Worm (Caenorhabditis elegans) whole organism, young adult: ENCODE data around the gene hphd-1.
"Not testable (repeated sequence)": the region's sequence is repeated elsewhere in the genome, so short reads cannot be mapped to it uniquely, and the experiment has no call there.

Source experiments
- F52B5.7 ChIP-seq: sonication (generic microtip); optimal IDR thresholded peaks from 2 replicates; lab custom pipeline; 2016; ENCODE audit warnings: mild to moderate bottlenecking, missing genetic modification characterization, missing compliant biosample characterization
- F57C9.4 ChIP-seq: sonication (generic microtip); optimal IDR thresholded peaks from 2 replicates; lab custom pipeline; 2017; ENCODE audit warnings: mild to moderate bottlenecking, missing genetic modification characterization, missing compliant biosample characterization
- T26A5.8 ChIP-seq: sonication (generic microtip); optimal IDR thresholded peaks from 2 replicates; lab custom pipeline; 2016; ENCODE audit warnings: missing genetic modification characterization, missing compliant biosample characterization
- Y56A3A.18 ChIP-seq: fragments of 200-800 bp; sonication (Bioruptor generic); IDR thresholded peaks from 2 replicates; pipeline ENCODE4 v1.3.6; 2022; ENCODE audit warnings: missing genetic modification reagents, missing genetic modification characterization, missing compliant biosample characterization
- Y95B8A.8 ChIP-seq: fragments of 200-800 bp; sonication (Bioruptor generic); IDR thresholded peaks from 2 replicates; pipeline ENCODE4 v1.3.6; 2022; ENCODE audit warnings: missing genetic modification reagents, missing genetic modification characterization, missing compliant biosample characterization
- atf-7 ChIP-seq: sonication (generic microtip); optimal IDR thresholded peaks from 2 replicates; lab custom pipeline; 2017; ENCODE audit warnings: mild to moderate bottlenecking, missing genetic modification characterization, missing compliant biosample characterization
- ceh-40 ChIP-seq: fragments of 200-800 bp; sonication (Bioruptor generic); IDR thresholded peaks from 2 replicates; pipeline ENCODE4 v1.3.6; 2022; ENCODE audit warnings: missing genetic modification characterization, missing compliant biosample characterization
- ceh-58 ChIP-seq: fragments of 200-800 bp; sonication (Bioruptor generic); IDR thresholded peaks from 2 replicates; pipeline ENCODE4 v1.3.6; 2022; ENCODE audit warnings: missing genetic modification characterization, missing compliant biosample characterization
- die-1 ChIP-seq: sonication (generic microtip); optimal IDR thresholded peaks from 2 replicates; lab custom pipeline; 2016; ENCODE audit warnings: missing genotype, mild to moderate bottlenecking, missing genetic modification characterization, missing compliant biosample characterization
- ekl-4 ChIP-seq: fragments of 200-800 bp; sonication (Bioruptor generic); IDR thresholded peaks from 2 replicates; pipeline ENCODE4 v1.3.6; 2022; ENCODE audit warnings: missing genetic modification reagents, missing genetic modification characterization, missing compliant biosample characterization
- hmg-1.2 ChIP-seq: fragments of 200-800 bp; sonication (Bioruptor generic); IDR thresholded peaks from 2 replicates; pipeline ENCODE4 v1.3.6; 2022; ENCODE audit warnings: missing genetic modification reagents, missing genetic modification characterization, missing compliant biosample characterization
- hrde-1 ChIP-seq: sonication (generic microtip); optimal IDR thresholded peaks from 2 replicates; lab custom pipeline; 2016; ENCODE audit warnings: missing genetic modification characterization, mild to moderate bottlenecking, missing compliant biosample characterization, moderate library complexity, missing genotype, missing genetic modification reagents, borderline replicate concordance
- let-526 ChIP-seq: fragments of 200-800 bp; sonication (Bioruptor generic); IDR thresholded peaks from 2 replicates; pipeline ENCODE4 v1.3.6; 2022; ENCODE audit warnings: missing genetic modification reagents, missing genetic modification characterization, missing compliant biosample characterization
- lin-26 ChIP-seq: fragments of 200-800 bp; sonication (Bioruptor generic); IDR thresholded peaks from 2 replicates; pipeline ENCODE4 v1.3.6; 2022; ENCODE audit warnings: missing genetic modification reagents, missing genetic modification characterization, missing compliant biosample characterization
- lin-40 ChIP-seq: sonication (generic microtip); optimal IDR thresholded peaks from 2 replicates; lab custom pipeline; 2016; ENCODE audit warnings: missing genetic modification characterization, mild to moderate bottlenecking, missing compliant biosample characterization, missing genotype, missing genetic modification reagents
- lin-54 ChIP-seq: fragments of 200-800 bp; sonication (Bioruptor generic); optimal IDR thresholded peaks from 2 replicates; lab custom pipeline; 2018; ENCODE audit warnings: mild to moderate bottlenecking, missing genetic modification characterization, missing compliant biosample characterization
- madf-3 ChIP-seq: fragments of 200-800 bp; sonication (Bioruptor generic); IDR thresholded peaks from 2 replicates; pipeline ENCODE4 v1.3.6; 2022; ENCODE audit warnings: missing genetic modification reagents, missing genetic modification characterization, missing compliant biosample characterization
- mel-28 ChIP-seq: sonication (generic microtip); optimal IDR thresholded peaks from 2 replicates; lab custom pipeline; 2016; ENCODE audit warnings: borderline replicate concordance, mild to moderate bottlenecking, missing genetic modification characterization, missing compliant biosample characterization
- mes-4 ChIP-seq: sonication (generic microtip); optimal IDR thresholded peaks from 2 replicates; lab custom pipeline; 2016; ENCODE audit warnings: missing genotype, missing genetic modification characterization, missing compliant biosample characterization
- nfya-1 ChIP-seq: sonication (generic microtip); optimal IDR thresholded peaks from 2 replicates; lab custom pipeline; 2017; ENCODE audit warnings: antibody characterized with exemption, missing compliant biosample characterization, missing genetic modification characterization, borderline replicate concordance; ENCODE audit not compliant: insufficient read depth
- nhr-80 ChIP-seq: sonication (generic microtip); optimal IDR thresholded peaks from 2 replicates; lab custom pipeline; 2016; ENCODE audit warnings: missing genetic modification characterization, missing compliant biosample characterization
- pha-4 ChIP-seq: fragments of 150-350 bp; sonication (generic microtip); optimal IDR thresholded peaks from 2 replicates; lab custom pipeline; 2014; ENCODE audit warnings: missing biosample characterization, missing genetic modification reagents, missing genetic modification characterization
- sdz-38 ChIP-seq: sonication (generic microtip); optimal IDR thresholded peaks from 2 replicates; lab custom pipeline; 2016; ENCODE audit warnings: missing genotype, missing genetic modification characterization, missing compliant biosample characterization
- snpc-3.4 ChIP-seq: sonication (generic microtip); optimal IDR thresholded peaks from 2 replicates; lab custom pipeline; 2017; ENCODE audit warnings: missing genetic modification characterization, mild to moderate bottlenecking, missing compliant biosample characterization, antibody characterized with exemption, moderate library complexity, missing genotype, missing genetic modification reagents
- snpc-4 ChIP-seq, 5 experiments: fragments of 150-350 bp in 1 of 5; sonication (generic microtip) in 4 of 5; optimal IDR thresholded peaks; 2 replicates each; lab custom pipeline; 2014 to 2018; ENCODE audit warnings: missing genetic modification characterization in 5 of 5, missing biosample characterization in 3 of 5, antibody characterized with exemption in 2 of 5, mild to moderate bottlenecking in 2 of 5, missing compliant biosample characterization in 2 of 5, missing genotype in 2 of 5, moderate library complexity in 2 of 5, missing genetic modification reagents in 1 of 5
- unc-62 ChIP-seq: fragments of 150-350 bp; optimal IDR thresholded peaks from 2 replicates; lab custom pipeline; 2014; ENCODE audit warnings: missing biosample characterization, missing genetic modification reagents, missing genetic modification characterization
- zfh-2 ChIP-seq: fragments of 200-800 bp; sonication (Bioruptor generic); conservative IDR thresholded peaks from 2 replicates; pipeline ENCODE4 v1.3.6; 2022; ENCODE audit warnings: missing genetic modification reagents, missing genetic modification characterization, missing compliant biosample characterization
- ztf-22 ChIP-seq: fragments of 200-800 bp; sonication (Bioruptor generic); optimal IDR thresholded peaks from 2 replicates; lab custom pipeline; 2018; ENCODE audit warnings: mild to moderate bottlenecking, missing genetic modification characterization, moderate library complexity, missing compliant biosample characterization
- ztf-25 ChIP-seq: fragments of 200-800 bp; sonication (Bioruptor generic); IDR thresholded peaks from 2 replicates; pipeline ENCODE4 v1.3.6; 2022; ENCODE audit warnings: missing genetic modification reagents, missing genetic modification characterization, missing compliant biosample characterization
- ztf-26 ChIP-seq: sonication (generic microtip); optimal IDR thresholded peaks from 2 replicates; lab custom pipeline; 2017; ENCODE audit warnings: missing genetic modification characterization, missing compliant biosample characterization
- ztf-3 ChIP-seq: fragments of 200-800 bp; sonication (Bioruptor generic); optimal IDR thresholded peaks from 2 replicates; lab custom pipeline; 2018; ENCODE audit warnings: mild to moderate bottlenecking, missing genetic modification characterization, missing compliant biosample characterization
- ztf-6 ChIP-seq: fragments of 200-800 bp; sonication (Bioruptor generic); IDR thresholded peaks from 2 replicates; pipeline ENCODE4 v1.3.6; 2022; ENCODE audit warnings: missing genetic modification reagents, missing genetic modification characterization, missing compliant biosample characterization

hphd-1 gene

DNA sequence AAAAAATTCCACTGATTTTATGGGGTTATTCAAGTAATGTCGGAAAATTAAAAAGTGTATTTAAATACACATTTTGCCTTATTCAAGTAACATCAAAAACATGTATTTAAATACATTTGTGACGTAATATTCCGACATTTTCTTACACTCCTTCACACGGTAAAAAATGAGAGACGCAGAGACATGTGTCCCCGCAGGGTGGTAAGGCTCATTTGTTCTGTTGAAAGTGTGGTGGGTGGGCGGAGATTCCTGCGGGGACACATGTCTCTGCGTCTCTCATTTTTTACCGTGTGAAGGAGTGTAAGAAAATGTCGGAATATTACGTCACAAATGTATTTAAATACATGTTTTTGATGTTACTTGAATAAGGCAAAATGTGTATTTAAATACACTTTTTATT, 20.0 kb upstream of the hphd-1 start (continued):
- TF ChIP-seq snpc-4 (GFP tag; optimal IDR thresholded peaks at IDR 0.05; lab: Kevin White, UChicago), result not testable (repeated sequence)
- TF ChIP-seq snpc-4 (tag; optimal IDR thresholded peaks at IDR 0.05; lab: Kevin White, UChicago) (peak in 2 of 4 experiments; percentile 42 to 58), lin-54 (GFP tag; lab: Kevin White, UChicago) (peak; percentile 41), Y56A3A.18 (GFP tag; lab: Robert Waterston, UW) (peak; percentile 96), ztf-6 (GFP tag; lab: Robert Waterston, UW) (peak; percentile 63; the same call in 1 of the 2 replicates), hmg-1.2 (GFP tag; lab: Robert Waterston, UW) (peak; percentile 81), ekl-4 (peak; percentile 86)
- TF ChIP-seq, all 124 proteins: peak for 35; not testable (repeated sequence) for 89

DNA sequence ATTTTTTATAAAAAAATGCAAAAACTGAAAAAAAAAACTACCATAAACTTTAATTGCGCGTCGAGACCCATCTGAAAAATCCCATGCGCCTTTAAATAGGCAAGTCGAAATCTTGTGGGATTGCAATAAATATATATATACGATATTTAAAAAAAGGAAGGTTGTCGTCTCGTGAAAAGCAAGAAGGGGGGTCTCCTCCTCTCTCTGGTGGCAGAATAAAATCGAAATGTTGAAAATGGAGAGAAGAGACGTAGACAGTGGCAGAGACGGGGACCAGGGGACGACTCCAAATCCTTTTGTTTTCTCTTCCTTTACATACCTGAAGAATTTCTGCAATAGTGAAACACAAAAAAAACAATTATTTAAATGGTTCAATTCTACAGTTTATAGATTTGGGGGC, 17.6 kb upstream of the hphd-1 start, which contains the start of gene F18A11.5:
Gene F18A11.5 (minus strand): TSS at position 321 of the 400 bp plus-strand sequence.
- TF ChIP-seq hrde-1 (peak; percentile 46), F52B5.7 (tag; lab: Kevin White, UChicago) (peak; percentile 36), mel-28 (no peak), Y95B8A.8 (GFP tag; lab: Robert Waterston, UW) (peak; percentile 60; the same call in 1 of the 2 replicates), let-526 (GFP tag; lab: Robert Waterston, UW) (no peak), snpc-4 (GFP tag; optimal IDR thresholded peaks at IDR 0.05; lab: Kevin White, UChicago) (no peak), snpc-4 (tag; optimal IDR thresholded peaks at IDR 0.05; lab: Kevin White, UChicago) (peak in 1 of 4 experiments; percentile 20), snpc-3.4 (tag; lab: Kevin White, UChicago) (peak; percentile 33), ztf-25 (GFP tag; lab: Robert Waterston, UW) (peak; percentile 46; the same call in 1 of the 2 replicates)
- TF ChIP-seq, all 124 proteins: peak for 6

DNA sequence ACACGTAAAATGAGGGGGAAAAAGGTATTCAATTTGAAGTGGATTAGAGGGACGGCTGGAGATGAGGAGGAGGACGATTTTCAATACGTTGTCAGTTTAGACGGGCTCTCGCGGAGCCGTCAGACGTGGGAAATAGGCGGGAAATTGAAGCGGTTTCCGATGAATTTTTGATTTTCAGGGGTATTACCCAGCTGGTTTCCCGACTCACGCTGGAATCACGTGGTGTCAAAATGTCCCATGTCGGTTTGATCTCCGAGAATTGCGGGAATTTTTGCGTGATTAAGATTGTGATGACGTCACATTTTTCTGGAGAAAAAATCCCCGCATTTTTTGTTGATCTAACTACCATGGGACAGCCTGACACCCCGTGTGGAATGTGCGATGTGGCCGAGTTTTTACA, 16.3 kb upstream of the hphd-1 start:
- TF ChIP-seq mes-4 (tag; lab: Kevin White, UChicago), result no peak
- TF ChIP-seq atf-7, result peak; percentile 21

DNA sequence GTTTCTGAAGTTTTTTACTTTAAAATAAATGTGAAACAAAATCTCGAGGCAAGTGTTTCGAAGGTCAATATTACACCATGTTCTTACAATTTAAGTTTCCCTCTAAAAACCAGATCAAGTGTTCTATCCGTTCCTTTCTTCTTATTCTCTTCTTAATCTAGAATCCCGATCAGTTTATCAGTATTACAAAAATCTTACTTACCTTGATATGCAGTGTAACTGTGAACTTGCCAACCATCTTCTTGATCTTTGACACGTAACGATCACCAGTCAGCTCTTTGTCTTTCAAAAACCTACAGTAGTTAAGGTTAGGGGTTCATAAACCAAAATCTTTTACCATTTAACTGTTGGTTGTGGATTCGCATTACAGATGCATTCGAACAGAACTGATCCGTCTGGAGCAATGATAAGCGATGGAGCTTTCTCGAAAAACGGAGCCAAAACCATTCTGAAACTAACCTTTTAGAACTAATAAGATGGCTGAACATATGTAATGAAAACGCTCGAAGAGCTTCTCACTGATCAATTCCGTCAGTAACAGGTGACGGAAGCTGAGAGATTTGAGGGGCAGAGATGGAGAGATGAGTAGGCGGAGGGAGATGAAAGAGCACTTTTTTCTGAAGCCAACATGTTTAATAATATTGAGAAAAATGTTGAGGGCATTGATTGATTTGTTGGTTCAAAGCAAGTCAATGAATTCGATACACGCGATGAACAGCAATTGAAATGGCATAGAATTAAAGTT, 11.5 kb upstream of the hphd-1 start, which contains the start of gene oig-2:
Gene oig-2 (minus strand): TSS at position 448 of the 745 bp plus-strand sequence.
- TF ChIP-seq T26A5.8 (tag; lab: Kevin White, UChicago) (no peak), ceh-58 (GFP tag; lab: Robert Waterston, UW) (no peak), sdz-38 (tag; lab: Kevin White, UChicago) (no peak), pha-4 (tag; lab: Kevin White, UChicago) (no peak), madf-3 (no peak), zfh-2 (no peak), lin-54 (GFP tag; lab: Kevin White, UChicago) (no peak), snpc-4 (GFP tag; optimal IDR thresholded peaks at IDR 0.05; lab: Kevin White, UChicago) (no peak), snpc-4 (tag; optimal IDR thresholded peaks at IDR 0.05; lab: Kevin White, UChicago) (no peak), ztf-3 (GFP tag; lab: Kevin White, UChicago) (no peak), unc-62 (GFP tag; lab: Kevin White, UChicago) (no peak), atf-7 (no peak), lin-26 (GFP tag; lab: Robert Waterston, UW) (no peak)

DNA sequence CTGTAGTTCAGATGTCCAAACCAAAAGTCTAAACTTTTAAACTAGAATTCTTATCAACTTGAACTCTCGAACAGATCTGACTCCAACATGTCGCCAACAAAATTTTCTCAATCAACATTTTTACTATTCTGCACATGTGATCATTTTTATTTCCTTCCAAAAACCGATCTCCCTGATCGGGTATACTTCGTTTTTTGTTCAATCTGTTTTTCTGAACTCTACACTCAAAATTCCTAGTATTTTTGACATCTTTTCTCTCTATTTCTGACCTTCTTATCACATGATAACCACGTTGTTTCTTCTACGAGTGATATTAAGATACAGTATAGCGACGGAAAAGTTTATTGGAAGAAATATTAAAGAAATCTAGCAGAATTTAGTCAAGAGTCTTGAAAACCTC, 9.9 kb upstream of the hphd-1 start:
- TF ChIP-seq ztf-26 (tag; lab: Kevin White, UChicago) (peak; percentile 35), lin-40 (tag; lab: Kevin White, UChicago) (peak; percentile 0), die-1 (tag; lab: Kevin White, UChicago) (no peak), ztf-22 (peak; percentile 37), Y95B8A.8 (GFP tag; lab: Robert Waterston, UW) (no peak), F57C9.4 (tag; lab: Kevin White, UChicago) (no peak), ceh-40 (no peak), nfya-1 (tag; lab: Kevin White, UChicago) (no peak), nhr-80 (tag; lab: Kevin White, UChicago) (peak; percentile 54)
- TF ChIP-seq, all 124 proteins: peak for 4
